Worm (Caenorhabditis elegans) whole organism, late embryonic: ENCODE data around the gene hlh-31.

ENCODE experiments used
- C08G9.2 ChIP-seq: sonication (generic microtip); optimal IDR thresholded peaks from 2 replicates; lab custom pipeline; 2016; ENCODE audit warnings: mild to moderate bottlenecking, missing genetic modification characterization, moderate library complexity, missing compliant biosample characterization
- C38D4.7 ChIP-seq: fragments of 200-800 bp; sonication (Bioruptor generic); optimal IDR thresholded peaks from 2 replicates; lab custom pipeline; 2018; ENCODE audit warnings: mild to moderate bottlenecking, missing genetic modification characterization, moderate library complexity, missing compliant biosample characterization
- F13H6.1 ChIP-seq: sonication (generic microtip); optimal IDR thresholded peaks from 2 replicates; lab custom pipeline; 2016; ENCODE audit warnings: missing genetic modification characterization, missing compliant biosample characterization
- K02D7.2 ChIP-seq: sonication (generic microtip); optimal IDR thresholded peaks from 2 replicates; lab custom pipeline; 2017; ENCODE audit warnings: mild to moderate bottlenecking, missing genetic modification characterization, missing compliant biosample characterization
- K09A11.1 ChIP-seq: sonication (generic microtip); optimal IDR thresholded peaks from 2 replicates; lab custom pipeline; 2017; ENCODE audit warnings: antibody characterized with exemption, mild to moderate bottlenecking, missing genetic modification characterization, missing compliant biosample characterization; ENCODE audit not compliant: insufficient read depth
- Y22D7AL.16 ChIP-seq: sonication (generic microtip); optimal IDR thresholded peaks from 2 replicates; lab custom pipeline; 2016; ENCODE audit warnings: missing genetic modification characterization, missing compliant biosample characterization
- ceh-19 ChIP-seq: fragments of 200-800 bp; sonication (Bioruptor generic); optimal IDR thresholded peaks from 2 replicates; lab custom pipeline; 2018; ENCODE audit warnings: mild to moderate bottlenecking, missing genetic modification characterization, missing compliant biosample characterization
- ceh-2 ChIP-seq: sonication (generic microtip); optimal IDR thresholded peaks from 2 replicates; lab custom pipeline; 2016; ENCODE audit warnings: missing genotype, missing genetic modification characterization, missing compliant biosample characterization
- ceh-22 ChIP-seq: sonication (generic microtip); optimal IDR thresholded peaks from 2 replicates; lab custom pipeline; 2017; ENCODE audit warnings: missing biosample characterization, missing genetic modification characterization
- ceh-24 ChIP-seq: sonication (generic microtip); optimal IDR thresholded peaks from 2 replicates; lab custom pipeline; 2016; ENCODE audit warnings: mild to moderate bottlenecking, missing genetic modification characterization, missing compliant biosample characterization
- ceh-31 ChIP-seq: sonication (generic microtip); optimal IDR thresholded peaks from 2 replicates; lab custom pipeline; 2016; ENCODE audit warnings: missing genetic modification characterization, missing compliant biosample characterization
- ceh-45 ChIP-seq: fragments of 200-800 bp; sonication (Bioruptor generic); IDR thresholded peaks from 2 replicates; pipeline ENCODE4 v1.3.6; 2022; ENCODE audit warnings: missing genetic modification reagents, missing genetic modification characterization, missing compliant biosample characterization
- ceh-48 ChIP-seq: sonication (generic microtip); optimal IDR thresholded peaks from 2 replicates; lab custom pipeline; 2016; ENCODE audit warnings: missing genetic modification characterization, inconsistent platforms, missing compliant biosample characterization
- ceh-6 ChIP-seq: fragments of 200-800 bp; sonication (Bioruptor generic); optimal IDR thresholded peaks from 2 replicates; lab custom pipeline; 2018; ENCODE audit warnings: mild to moderate bottlenecking, missing genetic modification characterization, missing compliant biosample characterization
- ceh-9 ChIP-seq: sonication (generic microtip); optimal IDR thresholded peaks from 2 replicates; lab custom pipeline; 2016; ENCODE audit warnings: mild to moderate bottlenecking, missing genetic modification characterization, inconsistent platforms, missing compliant biosample characterization
- dmd-4 ChIP-seq: sonication (generic microtip); optimal IDR thresholded peaks from 2 replicates; lab custom pipeline; 2016; ENCODE audit warnings: borderline replicate concordance, missing genetic modification characterization, missing compliant biosample characterization
- elt-2 ChIP-seq: sonication (generic microtip); optimal IDR thresholded peaks from 2 replicates; lab custom pipeline; 2016; ENCODE audit warnings: missing genetic modification reagents, missing genetic modification characterization, missing compliant biosample characterization
- elt-4 ChIP-seq: sonication (generic microtip); optimal IDR thresholded peaks from 2 replicates; lab custom pipeline; 2016; ENCODE audit warnings: missing genetic modification characterization, missing compliant biosample characterization
- ets-4 ChIP-seq: sonication (generic microtip); optimal IDR thresholded peaks from 2 replicates; lab custom pipeline; 2016; ENCODE audit warnings: missing genetic modification characterization, missing compliant biosample characterization
- fkh-10 ChIP-seq: fragments of 150-350 bp; optimal IDR thresholded peaks from 2 replicates; lab custom pipeline; 2014; ENCODE audit warnings: missing biosample characterization, missing genetic modification reagents, missing genetic modification characterization
- fkh-6 ChIP-seq: sonication (generic microtip); optimal IDR thresholded peaks from 2 replicates; lab custom pipeline; 2016; ENCODE audit warnings: missing genetic modification characterization, missing compliant biosample characterization
- gmeb-2 ChIP-seq: sonication (generic microtip); optimal IDR thresholded peaks from 2 replicates; lab custom pipeline; 2016; ENCODE audit warnings: missing genetic modification characterization, inconsistent platforms, missing compliant biosample characterization
- hlh-15 ChIP-seq: sonication (generic microtip); optimal IDR thresholded peaks from 2 replicates; lab custom pipeline; 2016; ENCODE audit warnings: missing genetic modification characterization, missing compliant biosample characterization
- hlh-30 ChIP-seq: sonication (generic microtip); optimal IDR thresholded peaks from 2 replicates; lab custom pipeline; 2017; ENCODE audit warnings: antibody characterized with exemption, missing genetic modification characterization, missing compliant biosample characterization; ENCODE audit not compliant: insufficient read depth
- hlh-8 ChIP-seq: sonication (generic microtip); optimal IDR thresholded peaks from 2 replicates; lab custom pipeline; 2016; ENCODE audit warnings: missing genotype, missing genetic modification characterization, missing compliant biosample characterization
- lin-11 ChIP-seq: fragments of 200-800 bp; sonication (Bioruptor generic); optimal IDR thresholded peaks from 2 replicates; lab custom pipeline; 2018; ENCODE audit warnings: mild to moderate bottlenecking, missing genetic modification characterization, missing compliant biosample characterization
- madf-2 ChIP-seq: sonication (generic microtip); optimal IDR thresholded peaks from 2 replicates; lab custom pipeline; 2017; ENCODE audit warnings: missing genetic modification characterization, missing compliant biosample characterization
- nhr-11 ChIP-seq: fragments of 150-350 bp; optimal IDR thresholded peaks from 2 replicates; lab custom pipeline; 2014; ENCODE audit warnings: missing biosample characterization, missing genetic modification characterization
- nhr-232 ChIP-seq: sonication (generic microtip); optimal IDR thresholded peaks from 2 replicates; lab custom pipeline; 2016; ENCODE audit warnings: missing genetic modification characterization, missing compliant biosample characterization
- odd-2 ChIP-seq: sonication (generic microtip); optimal IDR thresholded peaks from 2 replicates; lab custom pipeline; 2017; ENCODE audit warnings: antibody characterized with exemption, mild to moderate bottlenecking, missing genetic modification characterization, missing compliant biosample characterization
- pag-3 ChIP-seq: sonication (generic microtip); optimal IDR thresholded peaks from 2 replicates; lab custom pipeline; 2016; ENCODE audit warnings: missing compliant biosample characterization, missing genetic modification characterization, borderline replicate concordance
- pat-9 ChIP-seq: fragments of 200-800 bp; sonication (Bioruptor generic); optimal IDR thresholded peaks from 2 replicates; lab custom pipeline; 2018; ENCODE audit warnings: mild to moderate bottlenecking, missing genetic modification characterization, moderate library complexity, missing compliant biosample characterization
- pha-2 ChIP-seq: sonication (generic microtip); optimal IDR thresholded peaks from 2 replicates; lab custom pipeline; 2017; ENCODE audit warnings: mild to moderate bottlenecking, missing genetic modification characterization, missing compliant biosample characterization
- pha-4 ChIP-seq: fragments of 150-350 bp; optimal IDR thresholded peaks from 2 replicates; lab custom pipeline; 2018; ENCODE audit warnings: missing biosample characterization, missing genetic modification reagents, missing genetic modification characterization
- pqm-1 ChIP-seq: sonication (generic microtip); optimal IDR thresholded peaks from 2 replicates; lab custom pipeline; 2016; ENCODE audit warnings: missing genetic modification characterization, missing compliant biosample characterization
- sox-4 ChIP-seq: sonication (generic microtip); optimal IDR thresholded peaks from 2 replicates; lab custom pipeline; 2017; ENCODE audit warnings: mild to moderate bottlenecking, missing genetic modification characterization, inconsistent platforms, missing compliant biosample characterization
- tbx-2 ChIP-seq: sonication (generic microtip); optimal IDR thresholded peaks from 2 replicates; lab custom pipeline; 2016; ENCODE audit warnings: missing genetic modification characterization, missing compliant biosample characterization
- tbx-7 ChIP-seq: sonication (generic microtip); optimal IDR thresholded peaks from 2 replicates; lab custom pipeline; 2016; ENCODE audit warnings: missing genotype, missing genetic modification characterization, missing compliant biosample characterization
- unc-55 ChIP-seq: sonication (generic microtip); optimal IDR thresholded peaks from 2 replicates; lab custom pipeline; 2017; ENCODE audit warnings: missing biosample characterization, missing genetic modification reagents, missing genetic modification characterization
- zip-5 ChIP-seq: sonication (generic microtip); optimal IDR thresholded peaks from 2 replicates; lab custom pipeline; 2016; ENCODE audit warnings: missing genetic modification characterization, missing compliant biosample characterization

The hlh-31 gene

ce11 chrIV:16257330-16257729, at the start of gene hlh-31:
Gene hlh-31 (plus strand): TSS chrIV:16257630.
- no peak for TF ChIP-seq K02D7.2
- TF ChIP-seq ceh-9 (tag; lab: Kevin White, UChicago): no peak
- TF ChIP-seq hlh-8 (tag; lab: Kevin White, UChicago): no peak
- TF ChIP-seq K09A11.1: no peak
- TF ChIP-seq tbx-2 (tag; lab: Kevin White, UChicago): no peak
- no peak for TF ChIP-seq C38D4.7 (GFP tag; lab: Kevin White, UChicago)
- no peak for TF ChIP-seq ets-4 (tag; lab: Kevin White, UChicago)
- no peak for TF ChIP-seq pqm-1 (tag; lab: Kevin White, UChicago)
- TF ChIP-seq hlh-30 (tag; lab: Kevin White, UChicago): no peak
- TF ChIP-seq ceh-24 (tag; lab: Kevin White, UChicago): no peak
- TF ChIP-seq ceh-48 (tag; lab: Kevin White, UChicago): no peak

- TF ChIP-seq pag-3: no peak
- TF ChIP-seq dmd-4: no peak
- TF ChIP-seq gmeb-2 (tag; lab: Kevin White, UChicago): no peak
- no peak for TF ChIP-seq elt-2 (tag; lab: Kevin White, UChicago)
- no peak for TF ChIP-seq Y22D7AL.16 (tag; lab: Kevin White, UChicago)
- no peak for TF ChIP-seq K02D7.2
- no peak for TF ChIP-seq unc-55 (GFP tag; lab: Kevin White, UChicago)
- no peak for TF ChIP-seq ceh-48 (tag; lab: Kevin White, UChicago)
- TF ChIP-seq pha-2 (tag; lab: Kevin White, UChicago): no peak
- no peak for TF ChIP-seq C08G9.2 (tag; lab: Kevin White, UChicago)
- no peak for TF ChIP-seq hlh-15 (tag; lab: Kevin White, UChicago)
- TF ChIP-seq tbx-7 (tag; lab: Kevin White, UChicago): no peak
- TF ChIP-seq sox-4: no peak
- no peak for TF ChIP-seq pat-9
- no peak for TF ChIP-seq pha-4
- TF ChIP-seq hlh-8 (tag; lab: Kevin White, UChicago): no peak
Observed at ce11 chrIV:16210913-16211312, 46.5 kb upstream of the hlh-31 start, which contains the start of gene H25K10.2. Gene H25K10.2 (minus strand): TSS chrIV:16211013.

ce11 chrIV:16216165-16216564, 41.3 kb upstream of the hlh-31 start:
- TF ChIP-seq lin-11 (tag; lab: Kevin White, UChicago) (no peak), ceh-19 (GFP tag; lab: Kevin White, UChicago) (no peak), zip-5 (tag; lab: Kevin White, UChicago) (no peak), nhr-232 (tag; lab: Kevin White, UChicago) (no peak), ets-4 (tag; lab: Kevin White, UChicago) (no peak), ceh-45 (no peak), ceh-6 (GFP tag; lab: Kevin White, UChicago) (no peak), fkh-6 (tag; lab: Kevin White, UChicago) (no peak), dmd-4 (no peak), C08G9.2 (tag; lab: Kevin White, UChicago) (no peak), F13H6.1 (tag; lab: Kevin White, UChicago) (no peak), gmeb-2 (tag; lab: Kevin White, UChicago) (no peak)

- TF ChIP-seq madf-2 (tag; lab: Kevin White, UChicago) (no peak), fkh-10 (no peak), ceh-31 (tag; lab: Kevin White, UChicago) (no peak), ets-4 (tag; lab: Kevin White, UChicago) (no peak), nhr-232 (tag; lab: Kevin White, UChicago) (no peak), sox-4 (no peak), ceh-22 (tag; lab: Kevin White, UChicago) (no peak), nhr-11 (no peak), C08G9.2 (tag; lab: Kevin White, UChicago) (no peak), ceh-45 (no peak), elt-4 (no peak), K09A11.1 (no peak), odd-2 (no peak), pqm-1 (tag; lab: Kevin White, UChicago) (no peak), ceh-2 (no peak), ceh-48 (tag; lab: Kevin White, UChicago) (no peak)
- TF ChIP-seq, all 69 proteins: peak for 0
Observed at ce11 chrIV:16220688-16221087, 36.7 kb upstream of the hlh-31 start.
